Worm (Caenorhabditis elegans) whole organism, L1 larva: ENCODE measurements around the gene F41C3.1.

Source experiments
- F16B12.6 ChIP-seq: fragments of 150-350 bp; optimal IDR thresholded peaks from 2 replicates; lab custom pipeline; 2014; ENCODE audit warnings: missing biosample characterization, missing genetic modification characterization
- ceh-88 ChIP-seq: fragments of 200-800 bp; sonication (Bioruptor generic); IDR thresholded peaks from 2 replicates; pipeline ENCODE4 v1.3.6; 2022; ENCODE audit warnings: missing genetic modification characterization, missing compliant biosample characterization
- lin-39 ChIP-seq: fragments of 150-350 bp; optimal IDR thresholded peaks from 2 replicates; lab custom pipeline; 2014; ENCODE audit warnings: missing biosample characterization, missing genetic modification reagents, missing genetic modification characterization
- nhr-12 ChIP-seq: sonication (generic microtip); optimal IDR thresholded peaks from 2 replicates; lab custom pipeline; 2017; ENCODE audit warnings: missing biosample characterization, missing genetic modification characterization
- unc-86 ChIP-seq: sonication (generic microtip); optimal IDR thresholded peaks from 2 replicates; lab custom pipeline; 2016; ENCODE audit warnings: missing genetic modification characterization, missing compliant biosample characterization
- vab-15 ChIP-seq: sonication (generic microtip); optimal IDR thresholded peaks from 2 replicates; lab custom pipeline; 2017; ENCODE audit warnings: missing genotype, mild to moderate bottlenecking, missing genetic modification characterization, missing compliant biosample characterization

DNA sequence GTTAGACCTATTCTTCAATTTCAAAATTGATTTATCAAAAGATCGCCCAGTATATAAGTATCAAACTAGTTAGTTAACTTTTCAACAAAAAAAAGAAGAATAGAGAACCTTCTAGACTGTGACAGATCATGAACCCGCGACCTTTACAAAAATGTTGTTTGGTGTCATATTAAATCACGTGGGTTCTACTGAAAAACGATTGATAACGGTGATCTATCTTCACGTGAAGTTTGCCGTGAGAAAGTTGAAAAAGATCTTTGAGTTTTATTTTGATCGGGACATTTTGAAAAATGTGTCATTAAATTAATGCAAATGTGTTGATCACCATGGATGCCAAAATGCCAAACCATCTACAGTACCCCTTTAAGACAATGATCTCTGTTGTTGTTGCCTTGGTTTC is 3.7 kb upstream of the F41C3.1 start:
- TF ChIP-seq vab-15 (tag; lab: Kevin White, UChicago) (no peak), nhr-12 (tag; lab: Kevin White, UChicago) (no peak), ceh-88 (no peak), unc-86 (tag; lab: Kevin White, UChicago) (no peak), F16B12.6 (tag; lab: Kevin White, UChicago) (no peak), lin-39 (no peak)
